Worm (Caenorhabditis elegans) whole organism, L4 larva: ENCODE measurements around the gene F44E5.2.
A peak's percentile ranks its signal among the peaks of the same experiment; 100 is the strongest.
"Not testable (repeated sequence)": the region's sequence is repeated elsewhere in the genome, so short reads cannot be mapped to it uniquely, and the experiment has no call there.

ENCODE experiments used
- D1046.2 ChIP-seq: fragments of 200-800 bp; sonication (Bioruptor generic); IDR thresholded peaks from 2 replicates; pipeline ENCODE4 v1.3.6; 2022; ENCODE audit warnings: missing genetic modification characterization, missing compliant biosample characterization
- F10B5.3 ChIP-seq: sonication (generic microtip); optimal IDR thresholded peaks from 2 replicates; lab custom pipeline; 2016; ENCODE audit warnings: mild to moderate bottlenecking, missing genetic modification characterization, missing compliant biosample characterization
- F26F4.8 ChIP-seq: fragments of 200-800 bp; sonication (Bioruptor generic); conservative IDR thresholded peaks from 2 replicates; pipeline ENCODE4 v1.3.6; 2022; ENCODE audit warnings: missing genetic modification characterization, missing compliant biosample characterization
- F37D6.2 ChIP-seq: sonication (generic microtip); optimal IDR thresholded peaks from 2 replicates; lab custom pipeline; 2016; ENCODE audit warnings: mild to moderate bottlenecking, missing genetic modification characterization, missing compliant biosample characterization
- T20F7.1 ChIP-seq: fragments of 200-800 bp; sonication (Bioruptor generic); optimal IDR thresholded peaks from 2 replicates; lab custom pipeline; 2018; ENCODE audit warnings: mild to moderate bottlenecking, missing genetic modification characterization, missing compliant biosample characterization
- T26A8.4 ChIP-seq: fragments of 200-800 bp; sonication (Bioruptor generic); IDR thresholded peaks from 2 replicates; pipeline ENCODE4 v1.3.6; 2022; ENCODE audit warnings: missing genetic modification characterization, missing compliant biosample characterization
- Y105C5A.15 ChIP-seq: fragments of 200-800 bp; sonication (Bioruptor generic); IDR thresholded peaks from 2 replicates; pipeline ENCODE4 v1.3.6; 2022; ENCODE audit warnings: missing genetic modification characterization, missing compliant biosample characterization
- Y75B8A.6 ChIP-seq: fragments of 200-800 bp; sonication (Bioruptor generic); IDR thresholded peaks from 2 replicates; pipeline ENCODE4 v1.3.6; 2022; ENCODE audit warnings: missing genetic modification reagents, missing genetic modification characterization, missing compliant biosample characterization
- ZK546.5 ChIP-seq, 2 experiments: sonication (generic microtip); optimal IDR thresholded peaks; 2 replicates each; lab custom pipeline; 2017; ENCODE audit warnings: missing biosample characterization in 2 of 2, missing genetic modification characterization in 2 of 2
- aha-1 ChIP-seq: fragments of 150-350 bp; peaks from one replicate; lab custom pipeline; 2014; ENCODE audit warnings: missing biosample characterization, missing genetic modification characterization
- arid-1 ChIP-seq: fragments of 200-800 bp; sonication (Bioruptor generic); conservative IDR thresholded peaks from 2 replicates; pipeline ENCODE4 v1.3.6; 2022; ENCODE audit warnings: missing genetic modification reagents, missing genetic modification characterization, missing compliant biosample characterization
- ceh-32 ChIP-seq: sonication (generic microtip); optimal IDR thresholded peaks from 2 replicates; lab custom pipeline; 2016; ENCODE audit warnings: mild to moderate bottlenecking, missing genetic modification characterization, missing compliant biosample characterization; ENCODE audit not compliant: poor library complexity
- ctbp-1 ChIP-seq: fragments of 200-800 bp; sonication (Bioruptor generic); IDR thresholded peaks from 2 replicates; pipeline ENCODE4 v1.3.6; 2022; ENCODE audit warnings: missing genetic modification reagents, missing genetic modification characterization, missing compliant biosample characterization
- daf-16 ChIP-seq, 3 experiments: sonication (generic microtip); optimal IDR thresholded peaks; 2 replicates each; lab custom pipeline; 2016 to 2017; ENCODE audit warnings: missing genetic modification characterization in 3 of 3, missing genetic modification reagents in 3 of 3, mild to moderate bottlenecking in 2 of 3, missing compliant biosample characterization in 2 of 3, missing biosample characterization in 1 of 3, moderate library complexity in 1 of 3
- daf-19 ChIP-seq: fragments of 200-800 bp; sonication (Bioruptor generic); conservative IDR thresholded peaks from 2 replicates; pipeline ENCODE4 v1.3.6; 2022; ENCODE audit warnings: missing genetic modification characterization, missing compliant biosample characterization
- daf-8 ChIP-seq: fragments of 200-800 bp; sonication (Bioruptor generic); IDR thresholded peaks from 2 replicates; pipeline ENCODE4 v1.3.6; 2022; ENCODE audit warnings: missing genetic modification characterization, missing compliant biosample characterization
- dmd-6 ChIP-seq: fragments of 200-800 bp; sonication (Bioruptor generic); IDR thresholded peaks from 2 replicates; pipeline ENCODE4 v1.3.6; 2022; ENCODE audit warnings: missing genetic modification reagents, missing genetic modification characterization, missing compliant biosample characterization
- dmd-9 ChIP-seq: fragments of 200-800 bp; sonication (Bioruptor generic); IDR thresholded peaks from 2 replicates; pipeline ENCODE4 v1.3.6; 2022; ENCODE audit warnings: missing genetic modification reagents, missing genetic modification characterization, missing compliant biosample characterization
- dpl-1 ChIP-seq: fragments of 150-350 bp; optimal IDR thresholded peaks from 2 replicates; lab custom pipeline; 2014; ENCODE audit warnings: missing biosample characterization, missing genetic modification reagents, missing genetic modification characterization
- duxl-1 ChIP-seq: sonication (generic microtip); optimal IDR thresholded peaks from 2 replicates; lab custom pipeline; 2016; ENCODE audit warnings: mild to moderate bottlenecking, missing genetic modification characterization, moderate library complexity, missing compliant biosample characterization; ENCODE audit not compliant: poor library complexity
- dve-1 ChIP-seq: sonication (generic microtip); optimal IDR thresholded peaks from 2 replicates; lab custom pipeline; 2017; ENCODE audit warnings: antibody characterized with exemption, mild to moderate bottlenecking, missing genetic modification characterization, missing compliant biosample characterization; ENCODE audit not compliant: insufficient read depth
- hlh-11 ChIP-seq: fragments of 200-800 bp; sonication (Bioruptor generic); optimal IDR thresholded peaks from 2 replicates; lab custom pipeline; 2018; ENCODE audit warnings: mild to moderate bottlenecking, missing genetic modification characterization, missing compliant biosample characterization
- hmg-1.1 ChIP-seq: fragments of 200-800 bp; sonication (Bioruptor generic); IDR thresholded peaks from 2 replicates; pipeline ENCODE4 v1.3.6; 2022; ENCODE audit warnings: missing genetic modification reagents, missing genetic modification characterization, missing compliant biosample characterization
- lim-7 ChIP-seq: fragments of 200-800 bp; sonication (Bioruptor generic); IDR thresholded peaks from 2 replicates; pipeline ENCODE4 v1.3.6; 2022; ENCODE audit warnings: missing genetic modification characterization, missing compliant biosample characterization
- lin-38 ChIP-seq: fragments of 200-800 bp; sonication (Bioruptor generic); IDR thresholded peaks from 2 replicates; pipeline ENCODE4 v1.3.6; 2022; ENCODE audit warnings: missing genetic modification reagents, missing genetic modification characterization, missing compliant biosample characterization
- lsy-2 ChIP-seq, 2 experiments: fragments of 150-350 bp in 1 of 2; sonication (generic microtip) in 1 of 2; optimal IDR thresholded peaks; 2 replicates each; lab custom pipeline; 2014 to 2017; ENCODE audit warnings: missing biosample characterization in 2 of 2, missing genetic modification characterization in 2 of 2
- madf-5 ChIP-seq, 2 experiments: fragments of 200-800 bp; sonication (Bioruptor generic); IDR thresholded peaks; 2 replicates each; pipeline ENCODE4 v1.3.6; 2022; ENCODE audit warnings: missing compliant biosample characterization in 2 of 2, missing genetic modification characterization in 2 of 2
- mdl-1 ChIP-seq, 2 experiments: fragments of 150-350 bp in 1 of 2; sonication (generic microtip) in 1 of 2; optimal IDR thresholded peaks; 2 replicates each; lab custom pipeline; 2014 to 2017; ENCODE audit warnings: missing biosample characterization in 2 of 2, missing genetic modification characterization in 2 of 2
- mdt-29 ChIP-seq: fragments of 200-800 bp; sonication (Bioruptor generic); IDR thresholded peaks from 2 replicates; pipeline ENCODE4 v1.3.6; 2022; ENCODE audit warnings: missing genetic modification reagents, missing genetic modification characterization, missing compliant biosample characterization
- nhr-11 ChIP-seq: fragments of 150-350 bp; optimal IDR thresholded peaks from 2 replicates; lab custom pipeline; 2014; ENCODE audit warnings: missing biosample characterization, missing genetic modification characterization
- nhr-42 ChIP-seq: fragments of 200-800 bp; sonication (Bioruptor generic); IDR thresholded peaks from 2 replicates; pipeline ENCODE4 v1.3.6; 2022; ENCODE audit warnings: missing genetic modification characterization, missing compliant biosample characterization
- nhr-77 ChIP-seq: fragments of 150-350 bp; optimal IDR thresholded peaks from 2 replicates; lab custom pipeline; 2014; ENCODE audit warnings: missing biosample characterization, missing genetic modification characterization
- pha-4 ChIP-seq, 2 experiments: fragments of 150-350 bp in 1 of 2; fragments of 200-800 bp in 1 of 2; sonication (Bioruptor generic) in 1 of 2; IDR thresholded peaks in 1 of 2; optimal IDR thresholded peaks in 1 of 2; 2 replicates each; pipeline versions ENCODE4 v1.3.6 to Lab custom; 2014 to 2022; ENCODE audit warnings: missing genetic modification characterization in 2 of 2, missing genetic modification reagents in 2 of 2, missing biosample characterization in 1 of 2, missing compliant biosample characterization in 1 of 2
- php-3 ChIP-seq: fragments of 200-800 bp; sonication (Bioruptor generic); IDR thresholded peaks from 2 replicates; pipeline ENCODE4 v1.3.6; 2022; ENCODE audit warnings: missing genetic modification reagents, missing genetic modification characterization, missing compliant biosample characterization
- pqm-1 ChIP-seq: sonication (generic microtip); optimal IDR thresholded peaks from 2 replicates; lab custom pipeline; 2017; ENCODE audit warnings: missing biosample characterization, missing genetic modification characterization
- rbr-2 ChIP-seq: sonication (generic microtip); optimal IDR thresholded peaks from 2 replicates; lab custom pipeline; 2016; ENCODE audit warnings: missing genotype, missing genetic modification characterization, missing compliant biosample characterization
- saeg-2 ChIP-seq: fragments of 200-800 bp; sonication (Bioruptor generic); IDR thresholded peaks from 2 replicates; pipeline ENCODE4 v1.3.6; 2022; ENCODE audit warnings: missing genetic modification reagents, missing genetic modification characterization, missing compliant biosample characterization
- snpc-1.2 ChIP-seq: fragments of 200-800 bp; sonication (Bioruptor generic); IDR thresholded peaks from 2 replicates; pipeline ENCODE4 v1.3.6; 2022; ENCODE audit warnings: missing genetic modification reagents, missing genetic modification characterization, missing compliant biosample characterization
- spr-3 ChIP-seq: fragments of 200-800 bp; sonication (Bioruptor generic); optimal IDR thresholded peaks from 2 replicates; lab custom pipeline; 2018; ENCODE audit warnings: mild to moderate bottlenecking, missing genetic modification characterization, missing compliant biosample characterization
- tag-97 ChIP-seq: fragments of 200-800 bp; sonication (Bioruptor generic); IDR thresholded peaks from 2 replicates; pipeline ENCODE4 v1.3.6; 2022; ENCODE audit warnings: missing genetic modification characterization, missing compliant biosample characterization
- tra-1 ChIP-seq: fragments of 200-800 bp; sonication (Bioruptor generic); IDR thresholded peaks from 2 replicates; pipeline ENCODE4 v1.3.6; 2022; ENCODE audit warnings: missing genetic modification reagents, missing genetic modification characterization, missing compliant biosample characterization
- unc-39 ChIP-seq: sonication (generic microtip); optimal IDR thresholded peaks from 2 replicates; lab custom pipeline; 2017; ENCODE audit warnings: missing biosample characterization, missing genetic modification characterization
- zfp-3 ChIP-seq: fragments of 200-800 bp; sonication (Bioruptor generic); conservative IDR thresholded peaks from 2 replicates; pipeline ENCODE4 v1.3.6; 2022; ENCODE audit warnings: missing genetic modification reagents, missing genetic modification characterization, missing compliant biosample characterization
- zip-11 ChIP-seq: fragments of 200-800 bp; sonication (Bioruptor generic); IDR thresholded peaks from 2 replicates; pipeline ENCODE4 v1.3.6; 2022; ENCODE audit warnings: missing genetic modification characterization, missing compliant biosample characterization
- zip-2 ChIP-seq: fragments of 150-350 bp; optimal IDR thresholded peaks from 2 replicates; lab custom pipeline; 2014; ENCODE audit warnings: missing biosample characterization, missing genetic modification characterization

The F44E5.2 gene

ce11 chrII:11759277-11759676 lies 7.3 kb upstream of the F44E5.2 start, which contains the start of the genes F44E5.4 and F44E5.5 (continued):
- TF ChIP-seq spr-3 (peak; percentile 95), zfp-3 (GFP tag; lab: Robert Waterston, UW) (peak; percentile 100), tra-1 (peak; percentile 100), hlh-11 (tag; lab: Kevin White, UChicago) (peak; percentile 100), lsy-2 (tag; optimal IDR thresholded peaks at IDR 0.05; lab: Kevin White, UChicago) (peak; percentile 80 to 82), T26A8.4 (GFP tag; lab: Robert Waterston, UW) (peak; percentile 99), daf-16 (GFP tag; optimal IDR thresholded peaks at IDR 0.05; lab: Kevin White, UChicago) (peak; percentile 39 to 97), daf-16 (tag; optimal IDR thresholded peaks at IDR 0.05; lab: Kevin White, UChicago) (peak; percentile 58), madf-5 (GFP tag; IDR thresholded peaks at IDR 0.05; lab: Robert Waterston, UW) (peak; percentile 99), dmd-9 (peak; percentile 98), nhr-42 (GFP tag; lab: Robert Waterston, UW) (peak; percentile 97), F37D6.2 (tag; lab: Kevin White, UChicago) (peak; percentile 93), snpc-1.2 (GFP tag; lab: Robert Waterston, UW) (peak; percentile 96), tag-97 (peak; percentile 100), Y105C5A.15 (peak; percentile 100), daf-8 (GFP tag; lab: Robert Waterston, UW) (peak; percentile 100), nhr-11 (tag; lab: Kevin White, UChicago) (peak; percentile 77), nhr-77 (tag; lab: Kevin White, UChicago) (peak; percentile 40), F26F4.8 (GFP tag; lab: Robert Waterston, UW) (peak; percentile 83; the same call in 1 of the 2 replicates), dmd-6 (peak; percentile 99), ceh-32 (peak; percentile 42), zip-11 (GFP tag; lab: Robert Waterston, UW) (peak; percentile 95), mdt-29 (GFP tag; lab: Robert Waterston, UW) (peak; percentile 100), zip-2 (peak; percentile 81), D1046.2 (GFP tag; lab: Robert Waterston, UW) (peak; percentile 98), dve-1 (peak; percentile 89), pha-4 (GFP tag; IDR thresholded peaks at IDR 0.05; lab: Robert Waterston, UW) (peak; percentile 99), arid-1 (GFP tag; lab: Robert Waterston, UW) (peak; percentile 98), duxl-1 (peak; percentile 58), F10B5.3 (tag; lab: Kevin White, UChicago) (peak; percentile 89), unc-39 (tag; lab: Kevin White, UChicago) (peak; percentile 79), ctbp-1 (GFP tag; lab: Robert Waterston, UW) (peak; percentile 100)
- TF ChIP-seq pha-4 (tag; optimal IDR thresholded peaks at IDR 0.05; lab: Kevin White, UChicago), result not testable (repeated sequence)
- TF ChIP-seq, all 104 proteins: peak for 77; not testable (repeated sequence) for 27

DNA sequence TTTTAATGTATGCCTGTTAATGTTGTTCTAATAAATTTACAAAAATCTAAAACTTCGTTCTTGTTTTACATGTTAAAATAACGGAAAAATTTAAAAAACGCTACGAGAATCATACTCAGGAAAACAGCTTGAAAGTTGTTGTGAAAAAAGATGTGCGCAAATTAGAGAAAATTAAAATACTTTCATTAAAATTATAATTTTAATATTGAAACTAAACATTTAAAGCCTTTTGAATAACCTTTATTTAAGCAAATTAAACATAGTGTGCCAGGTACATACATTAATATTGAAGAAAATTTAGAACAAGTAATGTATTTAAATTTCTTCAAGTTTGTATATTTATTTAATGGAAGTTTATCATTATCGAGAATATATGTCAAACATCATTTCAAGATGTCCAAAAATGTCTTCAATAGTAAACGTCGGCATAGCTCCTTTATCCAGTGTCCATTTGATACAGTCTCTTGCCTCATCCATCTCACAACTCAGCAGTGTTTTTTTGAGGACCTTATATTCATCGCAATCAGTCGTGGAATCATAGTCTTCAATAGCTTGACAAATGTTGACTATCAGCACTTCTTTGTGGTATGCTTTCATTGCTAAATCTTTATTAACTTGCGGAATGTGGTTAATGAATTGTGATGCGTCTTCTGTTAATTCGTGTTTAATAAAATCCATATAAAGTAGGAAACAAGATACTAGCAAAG lies 4.6 kb upstream of the F44E5.2 start:
- TF ChIP-seq mdl-1 (tag; optimal IDR thresholded peaks at IDR 0.05; lab: Kevin White, UChicago) (no peak), T26A8.4 (GFP tag; lab: Robert Waterston, UW) (peak; percentile 83), ZK546.5 (tag; optimal IDR thresholded peaks at IDR 0.05; lab: Kevin White, UChicago) (no peak), saeg-2 (0 out of 2 replicates have a peak, but pooled peaks have one; percentile 25), pqm-1 (tag; lab: Kevin White, UChicago) (no peak), hmg-1.1 (GFP tag; lab: Robert Waterston, UW) (peak; percentile 73), php-3 (GFP tag; lab: Robert Waterston, UW) (peak; percentile 71), lin-38 (GFP tag; lab: Robert Waterston, UW) (peak; percentile 69), dpl-1 (GFP tag; lab: Kevin White, UChicago) (no peak), lsy-2 (tag; optimal IDR thresholded peaks at IDR 0.05; lab: Kevin White, UChicago) (peak in 1 of 2 experiments; percentile 86), dmd-9 (0 out of 2 replicates have a peak, but pooled peaks have one; percentile 24), ceh-32 (peak; percentile 57), Y75B8A.6 (GFP tag; lab: Robert Waterston, UW) (peak; percentile 87), rbr-2 (tag; lab: Kevin White, UChicago) (peak; percentile 9), T20F7.1 (GFP tag; lab: Kevin White, UChicago) (peak; percentile 70), mdt-29 (GFP tag; lab: Robert Waterston, UW) (peak; percentile 63; the same call in 1 of the 2 replicates), duxl-1 (no peak), tag-97 (no peak), zfp-3 (GFP tag; lab: Robert Waterston, UW) (peak; percentile 97; the same call in 1 of the 2 replicates), snpc-1.2 (GFP tag; lab: Robert Waterston, UW) (peak; percentile 68; the same call in 1 of the 2 replicates), ctbp-1 (GFP tag; lab: Robert Waterston, UW) (peak; percentile 94), daf-19 (GFP tag; lab: Robert Waterston, UW) (peak; percentile 91; the same call in 1 of the 2 replicates), dve-1 (peak; percentile 61), lim-7 (GFP tag; lab: Robert Waterston, UW) (peak; percentile 59), aha-1 (tag; lab: Kevin White, UChicago) (peak; percentile 83)
